Worm (Caenorhabditis elegans) whole organism, late embryonic: ENCODE measurements around the gene arrd-3.

Source experiments
- ets-4 ChIP-seq: sonication (generic microtip); optimal IDR thresholded peaks from 2 replicates; lab custom pipeline; 2016; ENCODE audit warnings: missing genetic modification characterization, missing compliant biosample characterization
- fkh-6 ChIP-seq: sonication (generic microtip); optimal IDR thresholded peaks from 2 replicates; lab custom pipeline; 2016; ENCODE audit warnings: missing genetic modification characterization, missing compliant biosample characterization
- gmeb-2 ChIP-seq: sonication (generic microtip); optimal IDR thresholded peaks from 2 replicates; lab custom pipeline; 2016; ENCODE audit warnings: missing genetic modification characterization, inconsistent platforms, missing compliant biosample characterization

DNA sequence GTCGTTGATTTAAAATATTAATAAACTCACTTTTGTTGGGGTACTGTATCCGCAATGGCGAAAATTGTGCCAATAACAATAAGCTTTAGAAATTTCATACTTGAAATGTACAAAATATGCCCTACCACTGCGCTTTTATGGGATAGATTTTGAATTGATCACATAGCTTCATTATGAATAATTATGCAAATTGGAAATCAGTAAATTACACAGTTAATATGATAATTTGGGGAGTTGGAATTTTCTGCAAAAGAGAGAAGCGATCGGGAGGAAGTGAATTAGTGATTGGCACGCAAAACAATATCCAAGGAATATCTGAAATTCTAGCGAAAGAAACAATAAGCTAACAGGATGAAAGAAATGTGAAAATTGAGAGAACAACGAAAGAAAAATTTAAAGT is 13.7 kb downstream of the arrd-3 start, which contains the start of gene M176.10:
- no peak for TF ChIP-seq ets-4
- no peak for TF ChIP-seq gmeb-2 (tag; lab: Kevin White, UChicago)
- no peak for TF ChIP-seq fkh-6 (tag; lab: Kevin White, UChicago)
